Worm (Caenorhabditis elegans) whole organism, mixed stage, embryonic: ENCODE results near the gene C16C8.7.

Experiments used
- elt-1 ChIP-seq: sonication (generic microtip); optimal IDR thresholded peaks from 2 replicates; lab custom pipeline; 2017; ENCODE audit warnings: missing genetic modification characterization, mild to moderate bottlenecking, missing compliant biosample characterization, antibody characterized with exemption, moderate library complexity, borderline replicate concordance; ENCODE audit not compliant: insufficient read depth
- nhr-76 ChIP-seq: sonication (generic microtip); optimal IDR thresholded peaks from 2 replicates; lab custom pipeline; 2017; ENCODE audit warnings: missing biosample characterization, missing genetic modification characterization

- TF ChIP-seq elt-1 (tag; lab: Kevin White, UChicago) (no peak), nhr-76 (tag; lab: Kevin White, UChicago) (no peak)
Observed at ce11 chrII:3502520-3503323, 42.8 kb upstream of the C16C8.7 start, which contains the start of the genes col-71 and Y49F6B.2.
